Worm (Caenorhabditis elegans): ENCODE data around the gene lgc-31.
A peak's percentile ranks its signal among the peaks of the same experiment; 100 is the strongest.

lgc-31 gene

DNA sequence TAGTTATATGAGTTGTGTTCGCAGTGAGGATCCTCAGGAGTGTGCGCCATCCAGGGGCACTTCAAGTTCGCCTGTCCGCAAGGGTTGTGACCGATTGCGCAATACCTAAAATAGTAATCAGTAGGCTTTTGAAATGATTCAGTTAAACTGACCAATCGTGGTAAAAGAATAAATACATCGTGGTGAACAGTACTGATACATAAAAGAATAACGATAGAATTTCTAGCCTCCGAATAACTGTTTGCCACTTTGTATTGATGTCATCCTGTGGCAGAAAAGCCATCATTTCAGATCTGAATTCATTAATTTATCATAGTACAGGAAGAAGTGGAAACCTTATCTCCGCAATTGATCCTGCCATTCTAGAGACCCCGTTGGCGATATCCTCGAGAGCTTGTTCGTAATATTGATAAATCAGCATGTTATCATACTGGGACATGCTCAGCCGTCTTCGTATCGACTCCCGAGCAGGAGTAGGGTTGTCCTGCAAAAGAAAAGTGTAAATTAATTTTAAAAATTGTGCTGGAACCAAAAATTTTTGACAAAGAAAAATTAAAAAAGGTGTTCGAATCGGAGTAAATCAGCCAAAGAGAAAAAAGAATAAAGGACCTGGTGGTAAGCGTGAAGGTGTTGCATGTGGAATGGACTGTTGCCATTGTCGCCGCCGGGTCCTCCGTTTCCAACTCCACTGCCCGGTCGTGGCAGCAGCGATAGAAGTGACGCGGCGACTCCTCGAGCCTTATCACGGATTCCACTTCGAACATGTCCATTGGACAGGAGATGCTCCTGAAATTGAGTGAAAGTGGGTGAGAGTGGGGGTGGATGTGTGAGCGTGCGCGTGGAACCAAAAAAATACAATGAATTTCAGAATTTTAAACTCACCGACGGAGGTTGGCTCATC, 8.7 kb downstream of the lgc-31 start:
- TF ChIP-seq sem-4 (tag; optimal IDR thresholded peaks at IDR 0.05): no peak
- TF ChIP-seq gmeb-1 (tag; optimal IDR thresholded peaks at IDR 0.05): no peak
- no peak for TF ChIP-seq nhr-237 (tag; optimal IDR thresholded peaks at IDR 0.05)
- TF ChIP-seq lin-39 (tag; optimal IDR thresholded peaks at IDR 0.05): no peak
- no peak for TF ChIP-seq nhr-10 (tag; optimal IDR thresholded peaks at IDR 0.05)
- no peak for TF ChIP-seq ama-1 (optimal IDR thresholded peaks at IDR 0.05)
- TF ChIP-seq mbf-1 (tag; optimal IDR thresholded peaks at IDR 0.05): no peak
- no peak for TF ChIP-seq ztf-11 (tag; optimal IDR thresholded peaks at IDR 0.05)
- no peak for TF ChIP-seq C34F6.9 (tag; optimal IDR thresholded peaks at IDR 0.05)
- no peak for TF ChIP-seq nhr-23 (tag; optimal IDR thresholded peaks at IDR 0.05)
- TF ChIP-seq ceh-16 (tag; optimal IDR thresholded peaks at IDR 0.05): no peak
- no peak for TF ChIP-seq elt-1 (tag; optimal IDR thresholded peaks at IDR 0.05)
- no peak for TF ChIP-seq unc-62 (GFP tag; optimal IDR thresholded peaks at IDR 0.05)
- TF ChIP-seq dmd-4 (tag; optimal IDR thresholded peaks at IDR 0.05): no peak
- TF ChIP-seq lsy-2 (tag; optimal IDR thresholded peaks at IDR 0.05): no peak
- no peak for TF ChIP-seq snpc-4 (tag; optimal IDR thresholded peaks at IDR 0.05)

DNA sequence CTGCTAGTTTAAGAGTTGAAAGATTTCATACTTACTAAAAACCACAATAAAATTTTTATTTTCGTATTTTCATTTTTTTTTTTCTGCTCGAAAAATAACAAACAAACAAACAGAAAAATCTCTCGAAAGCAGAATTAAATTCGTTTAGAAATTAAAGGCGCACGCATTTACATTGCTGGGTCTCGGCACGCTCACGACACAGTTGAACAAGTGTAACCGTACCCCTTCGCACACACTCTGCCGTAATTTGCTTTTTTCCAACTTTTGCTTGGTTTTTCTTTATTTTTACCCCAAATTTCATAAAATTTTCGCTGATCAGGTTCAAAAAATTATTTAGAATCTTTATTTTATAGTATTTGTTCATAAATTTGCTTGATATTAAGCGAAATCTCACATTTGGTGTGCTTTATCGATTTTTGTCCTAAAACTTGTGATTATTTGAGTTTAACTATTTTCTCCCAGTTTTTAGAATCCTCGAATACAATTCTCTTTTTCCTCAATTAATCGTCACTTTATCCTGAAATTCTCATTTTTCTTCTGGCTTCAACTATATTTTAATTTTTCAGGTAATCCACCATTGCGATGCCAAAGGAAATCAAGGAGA, 10.1 kb downstream of the lgc-31 start, which contains the start of gene rpl-38:
rpl-38 (plus strand) TSS at position 554 of the 604 bp plus-strand sequence.
- TF ChIP-seq Y55F3AM.14 (GFP tag; optimal IDR thresholded peaks at IDR 0.05) (no peak), F13H6.1 (tag; optimal IDR thresholded peaks at IDR 0.05) (peak; percentile 71), sma-9 (GFP tag; optimal IDR thresholded peaks at IDR 0.05) (peak; percentile 86), sma-9 (tag; optimal IDR thresholded peaks at IDR 0.05) (no peak), crh-2 (tag; optimal IDR thresholded peaks at IDR 0.05) (peak; percentile 86), egl-27 (tag; optimal IDR thresholded peaks at IDR 0.05) (peak; percentile 43), ama-1 (optimal IDR thresholded peaks at IDR 0.05) (no peak), lin-11 (tag; optimal IDR thresholded peaks at IDR 0.05) (peak; percentile 69), nhr-11 (tag; optimal IDR thresholded peaks at IDR 0.05) (no peak), sem-4 (tag; optimal IDR thresholded peaks at IDR 0.05) (no peak), nhr-21 (tag; optimal IDR thresholded peaks at IDR 0.05) (peak; percentile 72), mab-5 (tag; optimal IDR thresholded peaks at IDR 0.05) (peak; percentile 45), ZK546.5 (tag; optimal IDR thresholded peaks at IDR 0.05) (peak; percentile 21), nhr-25 (tag; optimal IDR thresholded peaks at IDR 0.05) (peak; percentile 82), aly-2 (tag; optimal IDR thresholded peaks at IDR 0.05) (no peak), ceh-82 (tag; optimal IDR thresholded peaks at IDR 0.05) (peak; percentile 28), lsy-2 (tag; optimal IDR thresholded peaks at IDR 0.05) (peak; percentile 98 to 99), R02D3.7 (tag; optimal IDR thresholded peaks at IDR 0.05) (peak; percentile 45), nhr-6 (tag; optimal IDR thresholded peaks at IDR 0.05) (peak; percentile 56), ceh-16 (tag; optimal IDR thresholded peaks at IDR 0.05) (peak; percentile 18), zag-1 (tag; optimal IDR thresholded peaks at IDR 0.05) (peak; percentile 22), sma-3 (GFP tag; optimal IDR thresholded peaks at IDR 0.05) (peak; percentile 65), nhr-77 (tag; optimal IDR thresholded peaks at IDR 0.05) (peak; percentile 43), dmd-4 (tag; optimal IDR thresholded peaks at IDR 0.05) (no peak), C34F6.9 (tag; optimal IDR thresholded peaks at IDR 0.05) (peak; percentile 83), fos-1 (tag; optimal IDR thresholded peaks at IDR 0.05) (peak; percentile 48), nhr-129 (tag; optimal IDR thresholded peaks at IDR 0.05) (peak; percentile 87), unc-55 (GFP tag; optimal IDR thresholded peaks at IDR 0.05) (peak; percentile 95), blmp-1 (tag; optimal IDR thresholded peaks at IDR 0.05; ENCODE audit: insufficient read depth) (peak; percentile 58), snpc-4 (tag; optimal IDR thresholded peaks at IDR 0.05) (peak; percentile 80), gmeb-1 (tag; optimal IDR thresholded peaks at IDR 0.05) (peak; percentile 85)

ce11 chrV:15505068-15505467, 16.8 kb downstream of the lgc-31 start:
- TF ChIP-seq alr-1 (tag; optimal IDR thresholded peaks at IDR 0.05) (no peak), ceh-82 (tag; optimal IDR thresholded peaks at IDR 0.05) (no peak), elt-3 (tag; optimal IDR thresholded peaks at IDR 0.05) (no peak), nhr-129 (tag; optimal IDR thresholded peaks at IDR 0.05) (peak; percentile 43), peb-1 (tag; optimal IDR thresholded peaks at IDR 0.05) (no peak), egl-27 (tag; optimal IDR thresholded peaks at IDR 0.05) (peak; percentile 4), sma-3 (GFP tag; optimal IDR thresholded peaks at IDR 0.05) (peak; percentile 48), nhr-77 (tag; optimal IDR thresholded peaks at IDR 0.05) (no peak), ama-1 (optimal IDR thresholded peaks at IDR 0.05) (no peak), Y55F3AM.14 (GFP tag; optimal IDR thresholded peaks at IDR 0.05) (no peak), snpc-4 (tag; optimal IDR thresholded peaks at IDR 0.05) (peak; percentile 17), sma-9 (GFP tag; optimal IDR thresholded peaks at IDR 0.05) (peak; percentile 22), sma-9 (tag; optimal IDR thresholded peaks at IDR 0.05) (no peak), ZK546.5 (tag; optimal IDR thresholded peaks at IDR 0.05) (no peak), elt-1 (tag; optimal IDR thresholded peaks at IDR 0.05) (no peak), nhr-10 (tag; optimal IDR thresholded peaks at IDR 0.05) (no peak), aly-2 (tag; optimal IDR thresholded peaks at IDR 0.05) (no peak), R02D3.7 (tag; optimal IDR thresholded peaks at IDR 0.05) (no peak), fos-1 (tag; optimal IDR thresholded peaks at IDR 0.05) (peak; percentile 54), crh-2 (tag; optimal IDR thresholded peaks at IDR 0.05) (peak; percentile 84), lsy-2 (tag; optimal IDR thresholded peaks at IDR 0.05) (peak in 1 of 2 experiments; percentile 28), lin-11 (tag; optimal IDR thresholded peaks at IDR 0.05) (peak; percentile 42), sem-4 (tag; optimal IDR thresholded peaks at IDR 0.05) (no peak), F13H6.1 (tag; optimal IDR thresholded peaks at IDR 0.05) (peak; percentile 12), nhr-6 (tag; optimal IDR thresholded peaks at IDR 0.05) (no peak)
